Worm (Caenorhabditis elegans) whole organism, L1 larva: ENCODE results near the gene ecps-2.
A peak's percentile ranks its signal among the peaks of the same experiment; 100 is the strongest.

Source experiments
- C34B4.2 ChIP-seq: sonication (generic microtip); optimal IDR thresholded peaks from 2 replicates; lab custom pipeline; 2017; ENCODE audit warnings: mild to moderate bottlenecking, missing genetic modification characterization, missing compliant biosample characterization
- F16B12.6 ChIP-seq: fragments of 150-350 bp; optimal IDR thresholded peaks from 2 replicates; lab custom pipeline; 2014; ENCODE audit warnings: missing biosample characterization, missing genetic modification characterization
- aha-1 ChIP-seq: fragments of 150-350 bp; optimal IDR thresholded peaks from 2 replicates; lab custom pipeline; 2014; ENCODE audit warnings: missing biosample characterization, missing genetic modification characterization
- blmp-1 ChIP-seq: fragments of 150-350 bp; optimal IDR thresholded peaks from 2 replicates; lab custom pipeline; 2014; ENCODE audit warnings: missing biosample characterization, missing genetic modification characterization
- ceh-8 ChIP-seq: fragments of 200-800 bp; sonication (Bioruptor generic); optimal IDR thresholded peaks from 2 replicates; lab custom pipeline; 2018; ENCODE audit warnings: mild to moderate bottlenecking, missing genetic modification characterization, moderate library complexity, missing compliant biosample characterization
- ces-1 ChIP-seq: fragments of 150-350 bp; optimal IDR thresholded peaks from 2 replicates; lab custom pipeline; 2014; ENCODE audit warnings: missing biosample characterization, missing genetic modification reagents, missing genetic modification characterization
- dpl-1 ChIP-seq, 3 experiments: fragments of 150-350 bp in 2 of 3; sonication (generic microtip) in 1 of 3; optimal IDR thresholded peaks; 2 replicates each; lab custom pipeline; 2014 to 2017; ENCODE audit warnings: missing biosample characterization in 3 of 3, missing genetic modification characterization in 3 of 3, missing genetic modification reagents in 3 of 3
- efl-1 ChIP-seq, 4 experiments: fragments of 150-350 bp; optimal IDR thresholded peaks in 3 of 4; peaks in 1 of 4; 1 replicate in 1 of 4; 2 replicates in 3 of 4; lab custom pipeline; 2014; ENCODE audit warnings: missing biosample characterization in 2 of 4, missing genetic modification characterization in 2 of 4, missing genetic modification reagents in 2 of 4
- egl-13 ChIP-seq: sonication (generic microtip); optimal IDR thresholded peaks from 2 replicates; lab custom pipeline; 2016; ENCODE audit warnings: missing genotype, missing genetic modification reagents, missing genetic modification characterization, missing compliant biosample characterization
- elt-2 ChIP-seq: sonication (generic microtip); optimal IDR thresholded peaks from 2 replicates; lab custom pipeline; 2016; ENCODE audit warnings: missing genetic modification characterization, mild to moderate bottlenecking, inconsistent platforms, missing compliant biosample characterization, missing genetic modification reagents
- elt-3 ChIP-seq, 6 experiments: fragments of 150-350 bp in 1 of 6; sonication (generic microtip); optimal IDR thresholded peaks; 2 replicates each; lab custom pipeline; 2017 to 2018; ENCODE audit warnings: missing biosample characterization in 6 of 6, missing genetic modification characterization in 6 of 6, inconsistent platforms in 1 of 6
- grh-1 ChIP-seq: fragments of 200-800 bp; sonication (Bioruptor generic); IDR thresholded peaks from 2 replicates; pipeline ENCODE4 v1.3.6; 2022; ENCODE audit warnings: missing genetic modification reagents, missing genetic modification characterization, missing compliant biosample characterization
- hlh-17 ChIP-seq: fragments of 200-800 bp; sonication (Bioruptor generic); optimal IDR thresholded peaks from 2 replicates; lab custom pipeline; 2018; ENCODE audit warnings: missing genetic modification characterization, mild to moderate bottlenecking, missing compliant biosample characterization, moderate library complexity, borderline replicate concordance
- hlh-4 ChIP-seq: sonication (generic microtip); optimal IDR thresholded peaks from 2 replicates; lab custom pipeline; 2016; ENCODE audit warnings: mild to moderate bottlenecking, missing genetic modification characterization, missing compliant biosample characterization
- irx-1 ChIP-seq: sonication (generic microtip); optimal IDR thresholded peaks from 2 replicates; lab custom pipeline; 2016; ENCODE audit warnings: missing genetic modification characterization, missing compliant biosample characterization
- lin-13 ChIP-seq: fragments of 150-350 bp; optimal IDR thresholded peaks from 2 replicates; lab custom pipeline; 2014; ENCODE audit warnings: missing biosample characterization, missing genetic modification reagents, missing genetic modification characterization
- lin-15B ChIP-seq: fragments of 150-350 bp; sonication (generic microtip); optimal IDR thresholded peaks from 3 replicates; lab custom pipeline; 2014; ENCODE audit warnings: missing biosample characterization, missing genetic modification characterization
- lin-35 ChIP-seq, 2 experiments: fragments of 150-350 bp; optimal IDR thresholded peaks; 2 replicates each; lab custom pipeline; 2014; ENCODE audit warnings: missing biosample characterization in 2 of 2, missing genetic modification characterization in 2 of 2, missing genetic modification reagents in 2 of 2
- lir-3 ChIP-seq: sonication (generic microtip); optimal IDR thresholded peaks from 2 replicates; lab custom pipeline; 2016; ENCODE audit warnings: mild to moderate bottlenecking, missing genetic modification characterization, moderate library complexity, missing compliant biosample characterization; ENCODE audit not compliant: poor library complexity
- lsy-2 ChIP-seq, 2 experiments: fragments of 150-350 bp; optimal IDR thresholded peaks; 2 replicates each; lab custom pipeline; 2014; ENCODE audit warnings: missing biosample characterization in 2 of 2, missing genetic modification characterization in 2 of 2
- mdl-1 ChIP-seq, 2 experiments: fragments of 150-350 bp; optimal IDR thresholded peaks; 2 replicates each; lab custom pipeline; 2014 to 2017; ENCODE audit warnings: missing biosample characterization in 2 of 2, missing genetic modification characterization in 2 of 2, inconsistent platforms in 1 of 2
- mep-1 ChIP-seq: fragments of 150-350 bp; optimal IDR thresholded peaks from 2 replicates; lab custom pipeline; 2014; ENCODE audit warnings: missing biosample characterization, missing genetic modification characterization
- nhr-11 ChIP-seq: fragments of 150-350 bp; optimal IDR thresholded peaks from 2 replicates; lab custom pipeline; 2014; ENCODE audit warnings: missing biosample characterization, missing genetic modification characterization
- nhr-20 ChIP-seq: sonication (generic microtip); optimal IDR thresholded peaks from 2 replicates; lab custom pipeline; 2016; ENCODE audit warnings: mild to moderate bottlenecking, missing genetic modification characterization, missing compliant biosample characterization
- nhr-237 ChIP-seq: fragments of 150-350 bp; optimal IDR thresholded peaks from 2 replicates; lab custom pipeline; 2014; ENCODE audit warnings: missing biosample characterization, missing genetic modification characterization
- nhr-76 ChIP-seq: sonication (generic microtip); optimal IDR thresholded peaks from 2 replicates; lab custom pipeline; 2017; ENCODE audit warnings: missing biosample characterization, missing genetic modification characterization
- nhr-85 ChIP-seq: sonication (generic microtip); peaks from one replicate; lab custom pipeline; 2016; ENCODE audit warnings: missing genetic modification characterization, inconsistent platforms, missing compliant biosample characterization
- pag-3 ChIP-seq: sonication (generic microtip); optimal IDR thresholded peaks from 2 replicates; lab custom pipeline; 2017; ENCODE audit warnings: missing genetic modification characterization, mild to moderate bottlenecking, missing compliant biosample characterization, antibody characterized with exemption, borderline replicate concordance; ENCODE audit not compliant: insufficient read depth
- skn-1 ChIP-seq: fragments of 150-350 bp; optimal IDR thresholded peaks from 2 replicates; lab custom pipeline; 2014; ENCODE audit warnings: missing biosample characterization, missing genetic modification characterization
- snu-23 ChIP-seq: sonication (generic microtip); optimal IDR thresholded peaks from 2 replicates; lab custom pipeline; 2016; ENCODE audit warnings: missing genetic modification characterization, missing compliant biosample characterization
- sox-4 ChIP-seq: sonication (generic microtip); optimal IDR thresholded peaks from 2 replicates; lab custom pipeline; 2016; ENCODE audit warnings: missing genetic modification characterization, missing compliant biosample characterization
- sptf-1 ChIP-seq: fragments of 150-350 bp; optimal IDR thresholded peaks from 2 replicates; lab custom pipeline; 2014; ENCODE audit warnings: missing biosample characterization, missing genetic modification characterization
- sup-37 ChIP-seq: fragments of 200-800 bp; sonication (Bioruptor generic); optimal IDR thresholded peaks from 2 replicates; lab custom pipeline; 2018; ENCODE audit warnings: mild to moderate bottlenecking, missing genetic modification characterization, missing compliant biosample characterization
- tbx-2 ChIP-seq: sonication (generic microtip); optimal IDR thresholded peaks from 2 replicates; lab custom pipeline; 2016; ENCODE audit warnings: missing genetic modification characterization, missing compliant biosample characterization
- tlp-1 ChIP-seq: fragments of 150-350 bp; optimal IDR thresholded peaks from 2 replicates; lab custom pipeline; 2014; ENCODE audit warnings: missing biosample characterization, missing genetic modification characterization
- unc-130 ChIP-seq: fragments of 150-350 bp; optimal IDR thresholded peaks from 2 replicates; lab custom pipeline; 2017; ENCODE audit warnings: missing biosample characterization, missing genetic modification characterization, inconsistent platforms
- unc-30 ChIP-seq: sonication (generic microtip); optimal IDR thresholded peaks from 2 replicates; lab custom pipeline; 2017; ENCODE audit warnings: missing biosample characterization, missing genetic modification characterization
- unc-62 ChIP-seq: fragments of 150-350 bp; optimal IDR thresholded peaks from 2 replicates; lab custom pipeline; 2014; ENCODE audit warnings: missing biosample characterization, missing genetic modification reagents, missing genetic modification characterization
- zag-1 ChIP-seq: fragments of 150-350 bp; optimal IDR thresholded peaks from 2 replicates; lab custom pipeline; 2014; ENCODE audit warnings: missing biosample characterization, missing genetic modification characterization
- ztf-11 ChIP-seq, 2 experiments: sonication (generic microtip); optimal IDR thresholded peaks; 2 replicates each; lab custom pipeline; 2016 to 2017; ENCODE audit warnings: missing genetic modification characterization in 2 of 2, missing biosample characterization in 1 of 2, missing compliant biosample characterization in 1 of 2

The ecps-2 gene

DNA sequence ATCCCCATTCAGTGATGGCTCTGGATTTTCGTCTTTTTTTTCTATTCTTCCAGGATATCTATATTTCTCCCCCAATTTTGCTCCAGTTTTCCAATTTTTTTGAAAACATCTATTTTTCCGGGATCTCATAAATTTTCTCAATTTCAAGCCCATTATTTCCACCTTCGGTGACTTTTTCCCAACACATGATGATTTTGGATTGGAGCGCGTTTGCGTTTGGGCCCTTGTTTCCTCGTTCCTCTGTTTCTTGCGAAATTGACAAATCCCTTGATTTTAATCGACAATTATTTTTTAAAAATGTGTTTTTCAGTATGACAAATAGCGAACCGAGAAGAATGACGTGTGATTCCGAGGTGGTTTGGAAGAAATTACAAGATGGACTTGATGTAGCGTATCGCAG lies 28.0 kb downstream of the ecps-2 start, which contains the start of gene cul-1:
cul-1 (plus strand) TSS at position 311 of the 400 bp plus-strand sequence.
- TF ChIP-seq snu-23 (GFP tag; lab: Kevin White, UChicago) (no peak), blmp-1 (peak; percentile 1), skn-1 (tag; lab: Kevin White, UChicago) (peak; percentile 98), unc-130 (no peak), lin-35 (GFP tag; optimal IDR thresholded peaks at IDR 0.05; lab: Kevin White, UChicago) (peak in 1 of 2 experiments; percentile 50), lsy-2 (tag; optimal IDR thresholded peaks at IDR 0.05; lab: Kevin White, UChicago) (peak in 1 of 2 experiments; percentile 39), dpl-1 (GFP tag; optimal IDR thresholded peaks at IDR 0.05; lab: Kevin White, UChicago) (peak in 1 of 3 experiments; percentile 43), efl-1 (optimal IDR thresholded peaks at IDR 0.05; lab: Kevin White, UChicago) (peak in 1 of 2 experiments; percentile 20), efl-1 (GFP tag; optimal IDR thresholded peaks at IDR 0.05 in 1 of 2; lab: Kevin White, UChicago) (peak; percentile 18 to 78), aha-1 (tag; lab: Kevin White, UChicago) (no peak)

DNA sequence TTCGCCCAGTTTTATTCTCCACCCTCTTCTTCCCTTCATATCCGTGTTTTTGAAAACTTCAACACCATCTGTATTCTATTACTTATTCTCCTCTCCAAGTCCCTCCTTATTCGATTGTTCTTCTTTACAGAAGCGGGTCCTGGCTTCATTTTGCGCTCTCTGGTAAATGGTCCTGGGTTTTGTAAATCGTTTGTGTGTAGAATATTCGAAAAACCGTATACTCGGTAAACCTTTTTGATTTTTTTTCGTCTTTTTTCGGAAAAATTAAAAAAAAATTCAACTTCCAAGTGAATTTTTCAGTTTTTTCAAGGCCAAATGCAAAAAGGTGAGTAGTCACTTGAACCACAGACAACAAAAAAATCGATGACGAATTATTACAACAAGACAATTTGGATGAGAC lies 32.1 kb downstream of the ecps-2 start, which contains the start of gene D2045.9:
D2045.9 (plus strand) TSS at position 301 of the 400 bp plus-strand sequence.
- TF ChIP-seq irx-1 (tag; lab: Kevin White, UChicago) (no peak), F16B12.6 (tag; lab: Kevin White, UChicago) (no peak), hlh-17 (GFP tag; lab: Kevin White, UChicago) (no peak), tbx-2 (no peak), blmp-1 (no peak), pag-3 (tag; lab: Kevin White, UChicago) (no peak), nhr-11 (tag; lab: Kevin White, UChicago) (no peak), sup-37 (GFP tag; lab: Kevin White, UChicago) (no peak), mep-1 (tag; lab: Kevin White, UChicago) (no peak), lin-13 (GFP tag; lab: Kevin White, UChicago) (no peak), nhr-76 (no peak), grh-1 (no peak), tlp-1 (tag; lab: Kevin White, UChicago) (no peak), nhr-85 (tag; lab: Kevin White, UChicago) (no peak), nhr-20 (tag; lab: Kevin White, UChicago) (no peak), dpl-1 (GFP tag; optimal IDR thresholded peaks at IDR 0.05; lab: Kevin White, UChicago) (no peak)

ce11 chrIII:10479180-10479579 lies 36.3 kb downstream of the ecps-2 start, which contains the start of gene D2045.7:
Gene D2045.7 (plus strand): TSS chrIII:10479480.
- TF ChIP-seq mep-1 (tag; lab: Kevin White, UChicago) (no peak), ztf-11 (tag; optimal IDR thresholded peaks at IDR 0.05; lab: Kevin White, UChicago) (no peak), zag-1 (tag; lab: Kevin White, UChicago) (no peak), ceh-8 (GFP tag; lab: Kevin White, UChicago) (no peak), lir-3 (tag; lab: Kevin White, UChicago) (no peak), elt-3 (tag; optimal IDR thresholded peaks at IDR 0.05; lab: Kevin White, UChicago) (no peak), unc-62 (GFP tag; lab: Kevin White, UChicago) (no peak), irx-1 (tag; lab: Kevin White, UChicago) (no peak), nhr-85 (tag; lab: Kevin White, UChicago) (no peak), hlh-4 (tag; lab: Kevin White, UChicago) (no peak), lin-15B (no peak), mdl-1 (tag; optimal IDR thresholded peaks at IDR 0.05; lab: Kevin White, UChicago) (no peak), C34B4.2 (tag; lab: Kevin White, UChicago) (no peak), sptf-1 (tag; lab: Kevin White, UChicago) (no peak), nhr-237 (tag; lab: Kevin White, UChicago) (no peak)

DNA sequence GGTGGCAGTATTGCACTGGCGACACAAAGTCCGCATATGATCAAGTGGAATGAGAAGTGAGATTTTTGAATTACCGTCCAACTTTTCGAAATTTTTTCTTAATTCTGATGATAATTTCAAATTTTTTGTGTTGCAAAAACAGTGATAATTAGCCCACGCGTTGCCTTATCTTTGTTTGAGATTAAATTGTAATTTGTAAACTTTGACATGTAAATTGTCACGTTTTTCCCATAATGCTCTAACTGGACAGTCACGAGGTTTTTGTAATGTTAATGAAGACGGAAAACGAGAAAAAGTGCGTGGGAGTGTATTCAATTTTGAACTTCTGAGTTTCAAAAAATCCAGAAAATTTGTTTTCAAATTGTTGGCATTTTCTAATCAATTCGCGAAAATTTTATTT lies 38.6 kb downstream of the ecps-2 start:
- TF ChIP-seq sox-4 (tag; lab: Kevin White, UChicago) (no peak), lin-35 (GFP tag; optimal IDR thresholded peaks at IDR 0.05; lab: Kevin White, UChicago) (peak in 1 of 2 experiments; percentile 21), hlh-4 (tag; lab: Kevin White, UChicago) (no peak), ztf-11 (tag; optimal IDR thresholded peaks at IDR 0.05; lab: Kevin White, UChicago) (no peak), unc-30 (tag; lab: Kevin White, UChicago) (no peak), hlh-17 (GFP tag; lab: Kevin White, UChicago) (no peak), ces-1 (no peak), egl-13 (tag; lab: Kevin White, UChicago) (no peak), elt-3 (tag; optimal IDR thresholded peaks at IDR 0.05; lab: Kevin White, UChicago) (no peak), elt-2 (tag; lab: Kevin White, UChicago) (peak; percentile 70)
